Fruit fly (Drosophila melanogaster): Measurements from ENCODE around the gene CG12499.

- TF ChIP-seq ttk (optimal IDR thresholded peaks at IDR 0.05): no peak
- no peak for TF ChIP-seq h (optimal IDR thresholded peaks at IDR 0.05)
- no peak for TF ChIP-seq insv (optimal IDR thresholded peaks at IDR 0.05)
These were observed 22.6 kb upstream of the CG12499 start for dm6 chr3R:22468829-22469487.

All from Kc167 (cell line).